Worm (Caenorhabditis elegans) whole organism, L1 larva: Measurements from ENCODE around the gene F35C11.5.

Source experiments
- C34B4.2 ChIP-seq: sonication (generic microtip); optimal IDR thresholded peaks from 2 replicates; lab custom pipeline; 2017; ENCODE audit warnings: mild to moderate bottlenecking, missing genetic modification characterization, missing compliant biosample characterization
- aha-1 ChIP-seq: fragments of 150-350 bp; optimal IDR thresholded peaks from 2 replicates; lab custom pipeline; 2014; ENCODE audit warnings: missing biosample characterization, missing genetic modification characterization
- alr-1 ChIP-seq: fragments of 200-800 bp; sonication (Bioruptor generic); optimal IDR thresholded peaks from 2 replicates; lab custom pipeline; 2018; ENCODE audit warnings: borderline replicate concordance, mild to moderate bottlenecking, missing genetic modification characterization, missing compliant biosample characterization
- ama-1 ChIP-seq: fragments of 150-350 bp; optimal IDR thresholded peaks from 2 replicates; lab custom pipeline; 2014
- blmp-1 ChIP-seq: fragments of 150-350 bp; optimal IDR thresholded peaks from 2 replicates; lab custom pipeline; 2014; ENCODE audit warnings: missing biosample characterization, missing genetic modification characterization
- ceh-88 ChIP-seq: fragments of 200-800 bp; sonication (Bioruptor generic); IDR thresholded peaks from 2 replicates; pipeline ENCODE4 v1.3.6; 2022; ENCODE audit warnings: missing genetic modification characterization, missing compliant biosample characterization
- ces-1 ChIP-seq: fragments of 150-350 bp; optimal IDR thresholded peaks from 2 replicates; lab custom pipeline; 2014; ENCODE audit warnings: missing biosample characterization, missing genetic modification reagents, missing genetic modification characterization
- efl-1 ChIP-seq, 4 experiments: fragments of 150-350 bp; optimal IDR thresholded peaks in 3 of 4; peaks in 1 of 4; 1 replicate in 1 of 4; 2 replicates in 3 of 4; lab custom pipeline; 2014; ENCODE audit warnings: missing biosample characterization in 2 of 4, missing genetic modification characterization in 2 of 4, missing genetic modification reagents in 2 of 4
- egl-13 ChIP-seq: sonication (generic microtip); optimal IDR thresholded peaks from 2 replicates; lab custom pipeline; 2016; ENCODE audit warnings: missing genotype, missing genetic modification reagents, missing genetic modification characterization, missing compliant biosample characterization
- elt-2 ChIP-seq: sonication (generic microtip); optimal IDR thresholded peaks from 2 replicates; lab custom pipeline; 2016; ENCODE audit warnings: missing genetic modification characterization, mild to moderate bottlenecking, inconsistent platforms, missing compliant biosample characterization, missing genetic modification reagents
- elt-3 ChIP-seq, 6 experiments: fragments of 150-350 bp in 1 of 6; sonication (generic microtip); optimal IDR thresholded peaks; 2 replicates each; lab custom pipeline; 2017 to 2018; ENCODE audit warnings: missing biosample characterization in 6 of 6, missing genetic modification characterization in 6 of 6, inconsistent platforms in 1 of 6
- ets-5 ChIP-seq: fragments of 200-800 bp; sonication (Bioruptor generic); IDR thresholded peaks from 2 replicates; pipeline ENCODE4 v1.3.6; 2022; ENCODE audit warnings: missing genetic modification characterization, missing compliant biosample characterization
- fkh-10 ChIP-seq: sonication (generic microtip); optimal IDR thresholded peaks from 2 replicates; lab custom pipeline; 2017; ENCODE audit warnings: missing biosample characterization, missing genetic modification reagents, missing genetic modification characterization
- fkh-4 ChIP-seq: sonication (generic microtip); optimal IDR thresholded peaks from 2 replicates; lab custom pipeline; 2016; ENCODE audit warnings: missing compliant biosample characterization, missing genetic modification characterization, borderline replicate concordance
- fos-1 ChIP-seq: fragments of 150-350 bp; optimal IDR thresholded peaks from 2 replicates; lab custom pipeline; 2014; ENCODE audit warnings: missing biosample characterization, missing genetic modification characterization
- grh-1 ChIP-seq: fragments of 200-800 bp; sonication (Bioruptor generic); IDR thresholded peaks from 2 replicates; pipeline ENCODE4 v1.3.6; 2022; ENCODE audit warnings: missing genetic modification reagents, missing genetic modification characterization, missing compliant biosample characterization
- hlh-4 ChIP-seq: sonication (generic microtip); optimal IDR thresholded peaks from 2 replicates; lab custom pipeline; 2016; ENCODE audit warnings: mild to moderate bottlenecking, missing genetic modification characterization, missing compliant biosample characterization
- hpl-2 ChIP-seq: fragments of 150-350 bp; optimal IDR thresholded peaks from 2 replicates; lab custom pipeline; 2014; ENCODE audit warnings: missing biosample characterization, missing genetic modification reagents, missing genetic modification characterization
- isw-1 ChIP-seq: fragments of 200-800 bp; sonication (Bioruptor generic); IDR thresholded peaks from 2 replicates; pipeline ENCODE4 v1.3.6; 2022; ENCODE audit warnings: missing genetic modification characterization, missing compliant biosample characterization
- jun-1 ChIP-seq: fragments of 150-350 bp; optimal IDR thresholded peaks from 2 replicates; lab custom pipeline; 2014; ENCODE audit warnings: missing biosample characterization, missing genetic modification reagents, missing genetic modification characterization
- lin-14 ChIP-seq: fragments of 200-800 bp; sonication (Bioruptor generic); optimal IDR thresholded peaks from 2 replicates; lab custom pipeline; 2018; ENCODE audit warnings: mild to moderate bottlenecking, missing genetic modification characterization, moderate library complexity, missing compliant biosample characterization
- lin-15B ChIP-seq: fragments of 150-350 bp; sonication (generic microtip); optimal IDR thresholded peaks from 3 replicates; lab custom pipeline; 2014; ENCODE audit warnings: missing biosample characterization, missing genetic modification characterization
- lin-35 ChIP-seq, 2 experiments: fragments of 150-350 bp; optimal IDR thresholded peaks; 2 replicates each; lab custom pipeline; 2014; ENCODE audit warnings: missing biosample characterization in 2 of 2, missing genetic modification characterization in 2 of 2, missing genetic modification reagents in 2 of 2
- lir-3 ChIP-seq: sonication (generic microtip); optimal IDR thresholded peaks from 2 replicates; lab custom pipeline; 2016; ENCODE audit warnings: mild to moderate bottlenecking, missing genetic modification characterization, moderate library complexity, missing compliant biosample characterization; ENCODE audit not compliant: poor library complexity
- mdl-1 ChIP-seq, 2 experiments: fragments of 150-350 bp; optimal IDR thresholded peaks; 2 replicates each; lab custom pipeline; 2014 to 2017; ENCODE audit warnings: missing biosample characterization in 2 of 2, missing genetic modification characterization in 2 of 2, inconsistent platforms in 1 of 2
- mef-2 ChIP-seq: fragments of 150-350 bp; optimal IDR thresholded peaks from 2 replicates; lab custom pipeline; 2014; ENCODE audit warnings: missing biosample characterization, missing genetic modification characterization
- nhr-19 ChIP-seq: fragments of 200-800 bp; sonication (Bioruptor generic); conservative IDR thresholded peaks from 2 replicates; pipeline ENCODE4 v1.3.6; 2022; ENCODE audit warnings: missing genetic modification characterization, missing compliant biosample characterization
- nhr-20 ChIP-seq: sonication (generic microtip); optimal IDR thresholded peaks from 2 replicates; lab custom pipeline; 2016; ENCODE audit warnings: mild to moderate bottlenecking, missing genetic modification characterization, missing compliant biosample characterization
- nhr-237 ChIP-seq: fragments of 150-350 bp; optimal IDR thresholded peaks from 2 replicates; lab custom pipeline; 2014; ENCODE audit warnings: missing biosample characterization, missing genetic modification characterization
- nhr-71 ChIP-seq: sonication (generic microtip); optimal IDR thresholded peaks from 2 replicates; lab custom pipeline; 2016; ENCODE audit warnings: mild to moderate bottlenecking, missing genetic modification characterization, moderate library complexity, missing compliant biosample characterization
- nhr-76 ChIP-seq: sonication (generic microtip); optimal IDR thresholded peaks from 2 replicates; lab custom pipeline; 2017; ENCODE audit warnings: missing biosample characterization, missing genetic modification characterization
- nhr-77 ChIP-seq: fragments of 150-350 bp; optimal IDR thresholded peaks from 2 replicates; lab custom pipeline; 2014; ENCODE audit warnings: missing biosample characterization, missing genetic modification characterization
- nhr-85 ChIP-seq: sonication (generic microtip); peaks from one replicate; lab custom pipeline; 2016; ENCODE audit warnings: missing genetic modification characterization, inconsistent platforms, missing compliant biosample characterization
- nhr-90 ChIP-seq: sonication (generic microtip); optimal IDR thresholded peaks from 2 replicates; lab custom pipeline; 2016; ENCODE audit warnings: mild to moderate bottlenecking, missing genetic modification characterization, missing compliant biosample characterization; ENCODE audit not compliant: poor library complexity
- pqm-1 ChIP-seq: sonication (generic microtip); optimal IDR thresholded peaks from 3 replicates; lab custom pipeline; 2017; ENCODE audit warnings: missing biosample characterization, missing genetic modification characterization
- rnt-1 ChIP-seq: sonication (generic microtip); optimal IDR thresholded peaks from 2 replicates; lab custom pipeline; 2016; ENCODE audit warnings: mild to moderate bottlenecking, missing genetic modification characterization, moderate library complexity, missing compliant biosample characterization
- skn-1 ChIP-seq: fragments of 150-350 bp; optimal IDR thresholded peaks from 2 replicates; lab custom pipeline; 2014; ENCODE audit warnings: missing biosample characterization, missing genetic modification characterization
- snu-23 ChIP-seq: sonication (generic microtip); optimal IDR thresholded peaks from 2 replicates; lab custom pipeline; 2016; ENCODE audit warnings: missing genetic modification characterization, missing compliant biosample characterization
- sox-4 ChIP-seq: sonication (generic microtip); optimal IDR thresholded peaks from 2 replicates; lab custom pipeline; 2016; ENCODE audit warnings: missing genetic modification characterization, missing compliant biosample characterization
- swsn-7 ChIP-seq: sonication (generic microtip); optimal IDR thresholded peaks from 2 replicates; lab custom pipeline; 2016; ENCODE audit warnings: missing genetic modification characterization, missing compliant biosample characterization
- tbx-2 ChIP-seq: sonication (generic microtip); optimal IDR thresholded peaks from 2 replicates; lab custom pipeline; 2016; ENCODE audit warnings: missing genetic modification characterization, missing compliant biosample characterization
- tlp-1 ChIP-seq: fragments of 150-350 bp; optimal IDR thresholded peaks from 2 replicates; lab custom pipeline; 2014; ENCODE audit warnings: missing biosample characterization, missing genetic modification characterization
- unc-130 ChIP-seq: fragments of 150-350 bp; optimal IDR thresholded peaks from 2 replicates; lab custom pipeline; 2017; ENCODE audit warnings: missing biosample characterization, missing genetic modification characterization, inconsistent platforms
- unc-30 ChIP-seq: sonication (generic microtip); optimal IDR thresholded peaks from 2 replicates; lab custom pipeline; 2017; ENCODE audit warnings: missing biosample characterization, missing genetic modification characterization
- unc-62 ChIP-seq: fragments of 150-350 bp; optimal IDR thresholded peaks from 2 replicates; lab custom pipeline; 2014; ENCODE audit warnings: missing biosample characterization, missing genetic modification reagents, missing genetic modification characterization
- unc-86 ChIP-seq: sonication (generic microtip); optimal IDR thresholded peaks from 2 replicates; lab custom pipeline; 2016; ENCODE audit warnings: missing genetic modification characterization, missing compliant biosample characterization
- zip-4 ChIP-seq: fragments of 200-800 bp; sonication (Bioruptor generic); optimal IDR thresholded peaks from 2 replicates; lab custom pipeline; 2018; ENCODE audit warnings: mild to moderate bottlenecking, missing genetic modification characterization, moderate library complexity, missing compliant biosample characterization
- ztf-11 ChIP-seq, 2 experiments: sonication (generic microtip); optimal IDR thresholded peaks; 2 replicates each; lab custom pipeline; 2016 to 2017; ENCODE audit warnings: missing genetic modification characterization in 2 of 2, missing biosample characterization in 1 of 2, missing compliant biosample characterization in 1 of 2
- ztf-4 ChIP-seq: fragments of 150-350 bp; optimal IDR thresholded peaks from 2 replicates; lab custom pipeline; 2014; ENCODE audit warnings: missing biosample characterization, missing genetic modification characterization

F35C11.5 gene

DNA sequence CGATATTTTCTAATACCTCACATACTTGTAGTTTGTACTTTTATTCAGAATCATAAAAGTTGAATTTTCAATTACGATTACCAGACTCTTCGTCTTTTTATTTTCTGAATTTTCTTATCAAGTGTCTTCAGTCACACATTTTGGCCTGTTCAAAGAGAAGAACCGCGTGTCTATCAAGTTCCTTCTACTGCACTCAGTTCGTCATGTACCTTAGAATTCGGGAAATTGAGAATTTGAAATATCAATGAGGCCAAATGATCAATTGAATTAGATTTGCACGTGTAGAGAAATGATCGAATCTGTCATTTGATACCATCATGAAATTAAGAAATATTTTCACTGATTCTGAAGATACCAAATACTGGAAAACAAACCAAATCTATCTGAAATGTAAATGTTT is 10.0 kb downstream of the F35C11.5 start:
- TF ChIP-seq lin-14 (GFP tag; lab: Kevin White, UChicago) (peak; percentile 55), ztf-11 (tag; optimal IDR thresholded peaks at IDR 0.05; lab: Kevin White, UChicago) (no peak), nhr-237 (tag; lab: Kevin White, UChicago) (no peak), nhr-20 (peak; percentile 64), nhr-71 (tag; lab: Kevin White, UChicago) (peak; percentile 50), aha-1 (tag; lab: Kevin White, UChicago) (no peak), efl-1 (optimal IDR thresholded peaks at IDR 0.05; lab: Kevin White, UChicago) (no peak), efl-1 (GFP tag; optimal IDR thresholded peaks at IDR 0.05 in 1 of 2; lab: Kevin White, UChicago) (peak in 1 of 2 experiments; percentile 84), mdl-1 (tag; optimal IDR thresholded peaks at IDR 0.05; lab: Kevin White, UChicago) (peak in 1 of 2 experiments; percentile 33), C34B4.2 (no peak), mef-2 (no peak), tbx-2 (tag; lab: Kevin White, UChicago) (peak; percentile 31), nhr-85 (tag; lab: Kevin White, UChicago) (peak; percentile 86), fkh-10 (no peak), snu-23 (no peak), blmp-1 (tag; lab: Kevin White, UChicago) (peak; percentile 63), unc-30 (no peak), grh-1 (GFP tag; lab: Robert Waterston, UW) (0 out of 2 replicates have a peak, but pooled peaks have one; percentile 33), skn-1 (tag; lab: Kevin White, UChicago) (no peak), elt-3 (tag; optimal IDR thresholded peaks at IDR 0.05; lab: Kevin White, UChicago) (peak in 1 of 6 experiments; percentile 52), elt-2 (tag; lab: Kevin White, UChicago) (no peak), fos-1 (tag; lab: Kevin White, UChicago) (no peak), ets-5 (no peak), unc-130 (tag; lab: Kevin White, UChicago) (no peak), nhr-90 (tag; lab: Kevin White, UChicago) (peak; percentile 15), lin-35 (GFP tag; optimal IDR thresholded peaks at IDR 0.05; lab: Kevin White, UChicago) (peak in 1 of 2 experiments; percentile 13)

ce11 chrII:8264619-8265018 is 11.1 kb downstream of the F35C11.5 start, which contains the start of gene srdh-1:
Gene srdh-1, plus strand, starts transcription at chrII:8264661.
- TF ChIP-seq sox-4 (tag; lab: Kevin White, UChicago) (no peak), unc-86 (tag; lab: Kevin White, UChicago) (no peak), ceh-88 (GFP tag; lab: Robert Waterston, UW) (no peak), ama-1 (lab: Kevin White, UChicago) (no peak), grh-1 (GFP tag; lab: Robert Waterston, UW) (no peak), nhr-85 (tag; lab: Kevin White, UChicago) (peak; percentile 81), lin-14 (GFP tag; lab: Kevin White, UChicago) (peak; percentile 27), ztf-11 (tag; optimal IDR thresholded peaks at IDR 0.05; lab: Kevin White, UChicago) (no peak), fkh-4 (tag; lab: Kevin White, UChicago) (no peak), jun-1 (no peak), unc-62 (GFP tag; lab: Kevin White, UChicago) (no peak), hlh-4 (tag; lab: Kevin White, UChicago) (no peak), tbx-2 (tag; lab: Kevin White, UChicago) (no peak), skn-1 (tag; lab: Kevin White, UChicago) (no peak), nhr-237 (tag; lab: Kevin White, UChicago) (no peak), swsn-7 (tag; lab: Kevin White, UChicago) (no peak), aha-1 (tag; lab: Kevin White, UChicago) (no peak), isw-1 (GFP tag; lab: Robert Waterston, UW) (no peak), zip-4 (GFP tag; lab: Kevin White, UChicago) (no peak), snu-23 (no peak), tlp-1 (tag; lab: Kevin White, UChicago) (no peak), alr-1 (tag; lab: Kevin White, UChicago) (no peak), lin-15B (tag; lab: Kevin White, UChicago) (no peak), hpl-2 (GFP tag; lab: Kevin White, UChicago) (no peak), ztf-4 (tag; lab: Kevin White, UChicago) (no peak), lir-3 (tag; lab: Kevin White, UChicago) (no peak), efl-1 (optimal IDR thresholded peaks at IDR 0.05; lab: Kevin White, UChicago) (no peak), efl-1 (GFP tag; optimal IDR thresholded peaks at IDR 0.05 in 1 of 2; lab: Kevin White, UChicago) (peak in 1 of 2 experiments; percentile 51), nhr-77 (tag; lab: Kevin White, UChicago) (no peak), mdl-1 (tag; optimal IDR thresholded peaks at IDR 0.05; lab: Kevin White, UChicago) (peak in 1 of 2 experiments; percentile 16), unc-30 (no peak), pqm-1 (tag; lab: Kevin White, UChicago) (no peak), rnt-1 (no peak), egl-13 (no peak), nhr-20 (peak; percentile 33), ets-5 (no peak), nhr-19 (no peak), nhr-76 (tag; lab: Kevin White, UChicago) (no peak), ces-1 (no peak), unc-130 (tag; lab: Kevin White, UChicago) (no peak), fos-1 (tag; lab: Kevin White, UChicago) (no peak)
